Fruit fly (Drosophila melanogaster): ENCODE data around the gene Dop1R1.

dm6 chr3R:14244577-14244976 lies 30.0 kb upstream of the Dop1R1 start, which contains the start of gene CG43291:
- TF ChIP-seq Pif1A (GFP tag; optimal IDR thresholded peaks at IDR 0.05) = no peak
- no peak for TF ChIP-seq CG10348 (GFP tag; IDR thresholded peaks at IDR 0.05)
- TF ChIP-seq CG14655 (GFP tag; optimal IDR thresholded peaks at IDR 0.05) = no peak
- TF ChIP-seq CG13204 (GFP tag; optimal IDR thresholded peaks at IDR 0.05) = no peak
- no peak for TF ChIP-seq CG4496 (GFP tag; IDR thresholded peaks at IDR 0.05)
- no peak for TF ChIP-seq rn (GFP tag; IDR thresholded peaks at IDR 0.05)
- no peak for TF ChIP-seq fd96Ca (GFP tag; IDR thresholded peaks at IDR 0.05)

Measured in whole organism, pupa.